Worm (Caenorhabditis elegans) whole organism, L2 larva: ENCODE data around the gene mcp-1.
A peak's percentile ranks its signal among the peaks of the same experiment; 100 is the strongest.

Experiments
- R02D3.7 ChIP-seq: fragments of 150-350 bp; optimal IDR thresholded peaks from 2 replicates; lab custom pipeline; 2014; ENCODE audit warnings: missing biosample characterization, missing genetic modification characterization
- Y55F3AM.14 ChIP-seq: fragments of 200-800 bp; sonication (Bioruptor generic); optimal IDR thresholded peaks from 2 replicates; lab custom pipeline; 2018; ENCODE audit warnings: mild to moderate bottlenecking, missing genetic modification characterization, missing compliant biosample characterization
- ZK546.5 ChIP-seq: sonication (generic microtip); optimal IDR thresholded peaks from 2 replicates; lab custom pipeline; 2017; ENCODE audit warnings: missing biosample characterization, missing genetic modification characterization
- alr-1 ChIP-seq: fragments of 150-350 bp; optimal IDR thresholded peaks from 2 replicates; lab custom pipeline; 2014; ENCODE audit warnings: missing biosample characterization, missing genetic modification characterization
- aly-2 ChIP-seq: fragments of 150-350 bp; optimal IDR thresholded peaks from 2 replicates; lab custom pipeline; 2014; ENCODE audit warnings: missing biosample characterization, missing genetic modification characterization
- ama-1 ChIP-seq: fragments of 150-350 bp; optimal IDR thresholded peaks from 2 replicates; lab custom pipeline; 2018; ENCODE audit warnings: inconsistent platforms
- ceh-16 ChIP-seq: fragments of 150-350 bp; optimal IDR thresholded peaks from 2 replicates; lab custom pipeline; 2014; ENCODE audit warnings: missing biosample characterization, missing genetic modification characterization
- crh-2 ChIP-seq: sonication (generic microtip); optimal IDR thresholded peaks from 2 replicates; lab custom pipeline; 2017; ENCODE audit warnings: missing biosample characterization, missing genetic modification characterization
- dmd-4 ChIP-seq: sonication (generic microtip); optimal IDR thresholded peaks from 2 replicates; lab custom pipeline; 2017; ENCODE audit warnings: missing biosample characterization, missing genetic modification characterization
- egl-27 ChIP-seq: sonication (generic microtip); optimal IDR thresholded peaks from 3 replicates; lab custom pipeline; 2017; ENCODE audit warnings: missing biosample characterization, missing genetic modification reagents, missing genetic modification characterization
- elt-1 ChIP-seq: fragments of 150-350 bp; optimal IDR thresholded peaks from 2 replicates; lab custom pipeline; 2014; ENCODE audit warnings: missing biosample characterization, missing genetic modification characterization
- elt-3 ChIP-seq: sonication (generic microtip); optimal IDR thresholded peaks from 2 replicates; lab custom pipeline; 2017; ENCODE audit warnings: missing biosample characterization, missing genetic modification characterization
- fos-1 ChIP-seq: fragments of 150-350 bp; optimal IDR thresholded peaks from 2 replicates; lab custom pipeline; 2014; ENCODE audit warnings: missing biosample characterization, missing genetic modification characterization
- gmeb-1 ChIP-seq: fragments of 150-350 bp; optimal IDR thresholded peaks from 2 replicates; lab custom pipeline; 2014; ENCODE audit warnings: missing biosample characterization, missing genetic modification characterization
- lin-13 ChIP-seq: fragments of 150-350 bp; optimal IDR thresholded peaks from 2 replicates; lab custom pipeline; 2014; ENCODE audit warnings: missing biosample characterization, missing genetic modification reagents, missing genetic modification characterization
- lin-39 ChIP-seq: fragments of 150-350 bp; optimal IDR thresholded peaks from 2 replicates; lab custom pipeline; 2014; ENCODE audit warnings: missing biosample characterization, missing genetic modification reagents, missing genetic modification characterization
- lsy-2 ChIP-seq, 2 experiments: fragments of 150-350 bp in 1 of 2; sonication (generic microtip) in 1 of 2; optimal IDR thresholded peaks; 2 replicates each; lab custom pipeline; 2014 to 2017; ENCODE audit warnings: missing biosample characterization in 2 of 2, missing genetic modification characterization in 2 of 2
- mbf-1 ChIP-seq: sonication (generic microtip); optimal IDR thresholded peaks from 2 replicates; lab custom pipeline; 2017; ENCODE audit warnings: missing biosample characterization, missing genetic modification characterization
- mdl-1 ChIP-seq, 2 experiments: fragments of 150-350 bp in 1 of 2; sonication (generic microtip) in 1 of 2; optimal IDR thresholded peaks; 2 replicates each; lab custom pipeline; 2017; ENCODE audit warnings: missing biosample characterization in 2 of 2, missing genetic modification characterization in 2 of 2
- nhr-10 ChIP-seq: sonication (generic microtip); optimal IDR thresholded peaks from 2 replicates; lab custom pipeline; 2017; ENCODE audit warnings: missing biosample characterization, missing genetic modification characterization
- nhr-11 ChIP-seq: fragments of 150-350 bp; optimal IDR thresholded peaks from 2 replicates; lab custom pipeline; 2014; ENCODE audit warnings: missing biosample characterization, missing genetic modification characterization
- nhr-129 ChIP-seq: fragments of 150-350 bp; optimal IDR thresholded peaks from 2 replicates; lab custom pipeline; 2014; ENCODE audit warnings: missing biosample characterization, missing genetic modification characterization
- nhr-21 ChIP-seq: fragments of 150-350 bp; optimal IDR thresholded peaks from 2 replicates; lab custom pipeline; 2014; ENCODE audit warnings: missing biosample characterization, missing genetic modification characterization
- nhr-23 ChIP-seq: fragments of 150-350 bp; optimal IDR thresholded peaks from 2 replicates; lab custom pipeline; 2014; ENCODE audit warnings: missing biosample characterization, missing genetic modification reagents, missing genetic modification characterization
- nhr-237 ChIP-seq: fragments of 150-350 bp; optimal IDR thresholded peaks from 2 replicates; lab custom pipeline; 2014; ENCODE audit warnings: missing biosample characterization, missing genetic modification characterization
- nhr-25 ChIP-seq: fragments of 150-350 bp; sonication (generic microtip); optimal IDR thresholded peaks from 3 replicates; lab custom pipeline; 2014; ENCODE audit warnings: missing biosample characterization, missing genetic modification characterization
- nhr-6 ChIP-seq: fragments of 150-350 bp; optimal IDR thresholded peaks from 2 replicates; lab custom pipeline; 2014; ENCODE audit warnings: missing biosample characterization, missing genetic modification characterization
- nhr-77 ChIP-seq: fragments of 150-350 bp; optimal IDR thresholded peaks from 2 replicates; lab custom pipeline; 2014; ENCODE audit warnings: missing biosample characterization, missing genetic modification characterization
- sem-4 ChIP-seq: fragments of 150-350 bp; optimal IDR thresholded peaks from 2 replicates; lab custom pipeline; 2014; ENCODE audit warnings: missing biosample characterization, missing genetic modification reagents, missing genetic modification characterization
- skn-1 ChIP-seq: sonication (generic microtip); optimal IDR thresholded peaks from 2 replicates; lab custom pipeline; 2017; ENCODE audit warnings: missing biosample characterization, missing genetic modification characterization
- sma-3 ChIP-seq: sonication (generic microtip); optimal IDR thresholded peaks from 2 replicates; lab custom pipeline; 2016; ENCODE audit warnings: missing genetic modification reagents, missing genetic modification characterization, missing compliant biosample characterization
- unc-39 ChIP-seq: fragments of 150-350 bp; optimal IDR thresholded peaks from 2 replicates; lab custom pipeline; 2014; ENCODE audit warnings: missing biosample characterization, missing genetic modification characterization
- unc-55 ChIP-seq: fragments of 150-350 bp; sonication (generic microtip); optimal IDR thresholded peaks from 3 replicates; lab custom pipeline; 2014; ENCODE audit warnings: missing biosample characterization, missing genetic modification reagents, missing genetic modification characterization
- zag-1 ChIP-seq: fragments of 150-350 bp; optimal IDR thresholded peaks from 2 replicates; lab custom pipeline; 2014; ENCODE audit warnings: missing biosample characterization, missing genetic modification characterization
- ztf-1 ChIP-seq: fragments of 200-800 bp; sonication (Bioruptor generic); conservative IDR thresholded peaks from 2 replicates; pipeline ENCODE4 v1.3.6; 2022; ENCODE audit warnings: missing genetic modification characterization, missing compliant biosample characterization

mcp-1 gene

ce11 chrV:5919887-5920286 is 41.7 kb upstream of the mcp-1 start, which contains the start of gene C04E6.12:
Gene C04E6.12, minus strand, starts transcription at chrV:5919987.
- TF ChIP-seq unc-39 (tag; lab: Kevin White, UChicago) = no peak
- TF ChIP-seq ZK546.5 = no peak
- TF ChIP-seq ztf-1 (GFP tag; lab: Robert Waterston, UW) = no peak
- no peak for TF ChIP-seq aly-2 (tag; lab: Kevin White, UChicago)
- no peak for TF ChIP-seq lin-13 (GFP tag; lab: Kevin White, UChicago)
- no peak for TF ChIP-seq crh-2 (tag; lab: Kevin White, UChicago)
- no peak for TF ChIP-seq nhr-6
- TF ChIP-seq nhr-25 (tag; lab: Kevin White, UChicago) = no peak
- TF ChIP-seq nhr-21 = no peak
- no peak for TF ChIP-seq elt-3 (tag; lab: Kevin White, UChicago)
- TF ChIP-seq nhr-10 (tag; lab: Kevin White, UChicago) = no peak

DNA sequence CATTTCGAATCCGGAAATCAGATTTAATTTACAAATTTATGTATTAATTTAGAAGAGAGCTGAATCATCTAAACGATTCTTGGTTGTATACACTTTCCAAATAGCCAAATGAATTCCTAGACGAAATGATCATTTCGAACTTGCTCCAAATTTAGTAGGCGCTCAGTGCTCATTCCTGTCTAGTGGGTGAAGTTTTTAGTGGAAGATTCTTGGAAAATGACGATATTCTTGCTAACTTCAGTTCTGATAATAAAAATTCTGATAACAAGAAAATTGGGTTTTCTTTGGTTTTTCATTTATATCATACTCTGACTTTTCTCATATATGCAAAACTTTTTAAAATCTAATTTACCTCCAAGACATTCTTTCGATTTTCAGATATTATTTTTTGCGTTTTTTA is 39.8 kb upstream of the mcp-1 start:
- TF ChIP-seq dmd-4 (no peak), Y55F3AM.14 (no peak), mdl-1 (tag; optimal IDR thresholded peaks at IDR 0.05; lab: Kevin White, UChicago) (no peak), nhr-6 (no peak), skn-1 (tag; lab: Kevin White, UChicago) (no peak), nhr-11 (tag; lab: Kevin White, UChicago) (no peak), nhr-237 (no peak), ztf-1 (GFP tag; lab: Robert Waterston, UW) (no peak), ZK546.5 (no peak), sma-3 (GFP tag; lab: Kevin White, UChicago) (no peak), gmeb-1 (no peak)

ce11 chrV:5922236-5922635 is 39.4 kb upstream of the mcp-1 start, which contains the start of gene srsx-18:
Gene srsx-18, plus strand, starts transcription at chrV:5922536.
- TF ChIP-seq aly-2 (tag; lab: Kevin White, UChicago) (no peak), nhr-23 (no peak)

ce11 chrV:5927347-5927746 is 34.3 kb upstream of the mcp-1 start, which contains the start of gene srsx-17:
Gene srsx-17, plus strand, starts transcription at chrV:5927647.
- TF ChIP-seq R02D3.7 (tag; lab: Kevin White, UChicago) = no peak
- no peak for TF ChIP-seq sem-4
- TF ChIP-seq aly-2 (tag; lab: Kevin White, UChicago) = no peak
- TF ChIP-seq unc-55 (GFP tag; lab: Kevin White, UChicago) = no peak
- TF ChIP-seq gmeb-1 = no peak
- no peak for TF ChIP-seq nhr-77
- no peak for TF ChIP-seq nhr-129
- TF ChIP-seq zag-1 (tag; lab: Kevin White, UChicago) = no peak
- TF ChIP-seq unc-39 (tag; lab: Kevin White, UChicago) = no peak
- TF ChIP-seq nhr-21 = no peak
- no peak for TF ChIP-seq ceh-16 (tag; lab: Kevin White, UChicago)
- no peak for TF ChIP-seq Y55F3AM.14
- TF ChIP-seq egl-27 (tag; lab: Kevin White, UChicago) = no peak
- TF ChIP-seq ama-1 (lab: Kevin White, UChicago) = no peak
- no peak for TF ChIP-seq sma-3 (GFP tag; lab: Kevin White, UChicago)
- no peak for TF ChIP-seq mdl-1 (tag; optimal IDR thresholded peaks at IDR 0.05; lab: Kevin White, UChicago)

DNA sequence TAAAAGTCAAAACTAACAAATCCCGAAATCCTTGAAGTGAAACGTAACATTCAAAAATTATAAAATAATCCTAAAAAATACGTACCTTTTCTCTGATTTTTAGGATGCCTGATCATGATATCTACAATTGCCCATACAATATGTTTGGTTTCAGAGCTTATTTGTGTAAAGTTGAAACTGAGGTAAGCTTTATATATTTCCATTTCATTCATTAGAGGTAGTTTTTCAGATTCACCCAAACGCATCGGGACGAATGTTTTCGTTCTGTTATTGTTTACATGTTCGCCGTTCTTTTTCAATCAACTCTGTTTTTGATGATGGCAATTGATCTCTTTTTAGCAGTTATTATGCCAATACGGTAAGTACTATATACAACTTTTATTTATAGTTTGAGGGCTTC is 33.6 kb upstream of the mcp-1 start:
- TF ChIP-seq ama-1 (lab: Kevin White, UChicago) (no peak), mdl-1 (tag; optimal IDR thresholded peaks at IDR 0.05; lab: Kevin White, UChicago) (no peak), unc-55 (GFP tag; lab: Kevin White, UChicago) (no peak)

ce11 chrV:5930588-5930987 is 31.0 kb upstream of the mcp-1 start, which contains the start of gene galt-1:
Gene galt-1, plus strand, starts transcription at chrV:5930905.
- no peak for TF ChIP-seq nhr-6
- peak; percentile 50 for TF ChIP-seq fos-1
- TF ChIP-seq gmeb-1 = peak; percentile 0
- TF ChIP-seq crh-2 (tag; lab: Kevin White, UChicago) = peak; percentile 17
- TF ChIP-seq alr-1 (tag; lab: Kevin White, UChicago) = no peak
- TF ChIP-seq lsy-2 (tag; optimal IDR thresholded peaks at IDR 0.05; lab: Kevin White, UChicago) = no peak

- TF ChIP-seq elt-1 (tag; lab: Kevin White, UChicago) (no peak), nhr-25 (tag; lab: Kevin White, UChicago) (no peak), lin-13 (GFP tag; lab: Kevin White, UChicago) (no peak), ztf-1 (GFP tag; lab: Robert Waterston, UW) (no peak), mbf-1 (tag; lab: Kevin White, UChicago) (no peak), lin-39 (tag; lab: Kevin White, UChicago) (no peak), lsy-2 (tag; optimal IDR thresholded peaks at IDR 0.05; lab: Kevin White, UChicago) (no peak)
These were observed 24.9 kb upstream of the mcp-1 start, which contains the start of the genes M03F8.5 and M03F8.7 for ce11 chrV:5936691-5937090. Gene M03F8.5, minus strand, starts transcription at chrV:5936791. Gene M03F8.7, plus strand, starts transcription at chrV:5936939.
